Worm (Caenorhabditis elegans): ENCODE results near the gene ZK856.19.

ce11 chrV:10241121-10241803 is 36.5 kb upstream of the ZK856.19 start, which contains the start of the genes C12D8.21 and col-148:
- TF ChIP-seq zag-1 (tag; optimal IDR thresholded peaks at IDR 0.05) = no peak
- TF ChIP-seq nhr-11 (tag; optimal IDR thresholded peaks at IDR 0.05) = no peak
- TF ChIP-seq ama-1 (optimal IDR thresholded peaks at IDR 0.05) = no peak

Data from whole organism, L4 larva.